Fruit fly (Drosophila melanogaster) whole organism, embryonic: ENCODE data around the gene CG9986.

Experiments
- Asciz ChIP-seq: fragments of 200-800 bp; sonication (Bioruptor generic); optimal IDR thresholded peaks from 2 replicates; lab custom pipeline; 2017; ENCODE audit warnings: missing biosample characterization, mild to moderate bottlenecking, missing genetic modification characterization, missing genetic modification reagents
- CG10147 ChIP-seq: fragments of 200-800 bp; sonication (Bioruptor generic); optimal IDR thresholded peaks from 2 replicates; lab custom pipeline; 2019; ENCODE audit warnings: missing biosample characterization, mild to moderate bottlenecking, missing genetic modification characterization, moderate library complexity
- CG10209 ChIP-seq: fragments of 200-800 bp; sonication (Bioruptor generic); optimal IDR thresholded peaks from 3 replicates; lab custom pipeline; 2017; ENCODE audit warnings: missing biosample characterization, mild to moderate bottlenecking, missing genetic modification characterization, missing genetic modification reagents
- CG11093 ChIP-seq: fragments of 200-800 bp; sonication (Bioruptor generic); IDR thresholded peaks from 3 replicates; pipeline ENCODE4 v1.3.6; 2022; ENCODE audit warnings: missing biosample characterization, missing genetic modification characterization
- CG12659 ChIP-seq: fragments of 200-800 bp; sonication (Bioruptor generic); optimal IDR thresholded peaks from 3 replicates; lab custom pipeline; 2017; ENCODE audit warnings: mild to moderate bottlenecking, missing biosample characterization, missing genetic modification reagents, missing genetic modification characterization
- CG13287 ChIP-seq: fragments of 200-800 bp; sonication (Bioruptor generic); IDR thresholded peaks from 2 replicates; pipeline ENCODE4 v1.3.6; 2022; ENCODE audit warnings: missing biosample characterization, missing genetic modification characterization; ENCODE audit not compliant: partially characterized antibody
- CG13775 ChIP-seq: fragments of 200-800 bp; sonication (Bioruptor generic); optimal IDR thresholded peaks from 3 replicates; lab custom pipeline; 2017; ENCODE audit warnings: missing biosample characterization, mild to moderate bottlenecking, missing genetic modification characterization
- CG13894 ChIP-seq: fragments of 200-800 bp; sonication (Bioruptor generic); optimal IDR thresholded peaks from 3 replicates; lab custom pipeline; 2018; ENCODE audit warnings: missing biosample characterization, mild to moderate bottlenecking, missing genetic modification characterization, moderate library complexity
- CG15073 ChIP-seq: fragments of 200-800 bp; sonication (Bioruptor generic); optimal IDR thresholded peaks from 2 replicates; lab custom pipeline; 2016; ENCODE audit warnings: missing biosample characterization, missing genetic modification characterization
- CG15269 ChIP-seq: fragments of 200-800 bp; sonication (Bioruptor generic); optimal IDR thresholded peaks from 2 replicates; lab custom pipeline; 2018; ENCODE audit warnings: missing biosample characterization, mild to moderate bottlenecking, missing genetic modification characterization, moderate library complexity
- CG15696 ChIP-seq: fragments of 200-800 bp; sonication (Bioruptor generic); optimal IDR thresholded peaks from 2 replicates; lab custom pipeline; 2019; ENCODE audit warnings: missing biosample characterization, mild to moderate bottlenecking, missing genetic modification characterization, moderate library complexity
- CG1603 ChIP-seq: fragments of 200-800 bp; sonication (Bioruptor generic); optimal IDR thresholded peaks from 2 replicates; lab custom pipeline; 2019; ENCODE audit warnings: missing biosample characterization, mild to moderate bottlenecking, missing genetic modification characterization, moderate library complexity
- CG17385 ChIP-seq: fragments of 200-800 bp; sonication (Bioruptor generic); optimal IDR thresholded peaks from 3 replicates; lab custom pipeline; 2018; ENCODE audit warnings: missing biosample characterization, mild to moderate bottlenecking, missing genetic modification characterization
- CG18619 ChIP-seq: fragments of 200-800 bp; sonication (Bioruptor generic); optimal IDR thresholded peaks from 3 replicates; lab custom pipeline; 2017; ENCODE audit warnings: missing biosample characterization, mild to moderate bottlenecking, missing genetic modification characterization
- CG3838 ChIP-seq: fragments of 200-800 bp; sonication (Bioruptor generic); optimal IDR thresholded peaks from 3 replicates; lab custom pipeline; 2016; ENCODE audit warnings: missing biosample characterization, missing genetic modification characterization
- CG43689 ChIP-seq: fragments of 200-800 bp; sonication (Bioruptor generic); IDR thresholded peaks from 2 replicates; pipeline ENCODE4 v1.3.6; 2022; ENCODE audit warnings: missing biosample characterization, missing genetic modification characterization
- CG4820 ChIP-seq: fragments of 200-800 bp; sonication (Bioruptor generic); optimal IDR thresholded peaks from 3 replicates; lab custom pipeline; 2016; ENCODE audit warnings: missing biosample characterization, missing genetic modification characterization
- CG8290 ChIP-seq, 3 experiments: fragments of 200-800 bp; sonication (Bioruptor generic); optimal IDR thresholded peaks; 2 replicates each; lab custom pipeline; 2016 to 2019; ENCODE audit warnings: missing biosample characterization in 3 of 3, missing genetic modification characterization in 3 of 3, mild to moderate bottlenecking in 2 of 3, moderate library complexity in 1 of 3
- CG8944 ChIP-seq: fragments of 200-800 bp; sonication (Bioruptor generic); optimal IDR thresholded peaks from 3 replicates; lab custom pipeline; 2016; ENCODE audit warnings: missing biosample characterization, missing genetic modification characterization
- Doc3 ChIP-seq: fragments of 200-800 bp; sonication (Bioruptor generic); IDR thresholded peaks from 3 replicates; pipeline ENCODE4 v1.3.6; 2022; ENCODE audit warnings: missing biosample characterization, missing genetic modification characterization; ENCODE audit not compliant: partially characterized antibody
- Dref ChIP-seq: fragments of 200-800 bp; sonication (Bioruptor generic); IDR thresholded peaks from 2 replicates; pipeline ENCODE4 v1.3.6; 2022; ENCODE audit warnings: missing biosample characterization, missing genetic modification characterization
- HLH54F ChIP-seq: fragments of 200-800 bp; sonication (Bioruptor generic); optimal IDR thresholded peaks from 3 replicates; lab custom pipeline; 2016; ENCODE audit warnings: missing biosample characterization, missing genetic modification characterization
- Nf-YA ChIP-seq: fragments of 200-800 bp; sonication (Bioruptor generic); IDR thresholded peaks from 2 replicates; pipeline ENCODE4 v1.3.6; 2022; ENCODE audit warnings: missing biosample characterization, missing genetic modification characterization
- Nf-YC ChIP-seq: fragments of 200-800 bp; optimal IDR thresholded peaks from 3 replicates; lab custom pipeline; 2019; ENCODE audit warnings: missing biosample characterization, mild to moderate bottlenecking, missing genetic modification characterization, moderate library complexity
- Sry-δ ChIP-seq: fragments of 200-800 bp; sonication (Bioruptor generic); optimal IDR thresholded peaks from 2 replicates; lab custom pipeline; 2016; ENCODE audit warnings: missing biosample characterization, missing genetic modification characterization
- ac ChIP-seq: fragments of 200-800 bp; sonication (Bioruptor generic); optimal IDR thresholded peaks from 3 replicates; lab custom pipeline; 2017; ENCODE audit warnings: missing biosample characterization, mild to moderate bottlenecking, missing genetic modification characterization
- bowl ChIP-seq: fragments of 200-800 bp; sonication (Bioruptor generic); IDR thresholded peaks from 2 replicates; pipeline ENCODE4 v1.3.6; 2022; ENCODE audit warnings: missing biosample characterization, missing genetic modification characterization
- btn ChIP-seq: fragments of 200-800 bp; sonication (Bioruptor generic); optimal IDR thresholded peaks from 2 replicates; lab custom pipeline; 2016; ENCODE audit warnings: missing biosample characterization, missing genetic modification characterization
- caup ChIP-seq: fragments of 200-800 bp; sonication (Bioruptor generic); optimal IDR thresholded peaks from 3 replicates; lab custom pipeline; 2017; ENCODE audit warnings: missing biosample characterization, mild to moderate bottlenecking, missing genetic modification characterization, moderate library complexity; ENCODE audit not compliant: severe bottlenecking
- croc ChIP-seq: fragments of 200-800 bp; sonication (Bioruptor generic); conservative IDR thresholded peaks from 3 replicates; pipeline ENCODE4 v1.3.6; 2022; ENCODE audit warnings: missing biosample characterization, missing genetic modification characterization
- da ChIP-seq: fragments of 200-800 bp; sonication (Bioruptor generic); optimal IDR thresholded peaks from 2 replicates; lab custom pipeline; 2016; ENCODE audit warnings: missing biosample characterization, missing genetic modification characterization
- ewg ChIP-seq: fragments of 200-800 bp; sonication (Bioruptor generic); optimal IDR thresholded peaks from 3 replicates; lab custom pipeline; 2017; ENCODE audit warnings: mild to moderate bottlenecking, missing biosample characterization, missing genetic modification reagents, missing genetic modification characterization
- eyg ChIP-seq: fragments of 200-800 bp; sonication (Bioruptor generic); optimal IDR thresholded peaks from 3 replicates; lab custom pipeline; 2016; ENCODE audit warnings: missing biosample characterization, missing genetic modification characterization
- fd102C ChIP-seq: fragments of 200-800 bp; sonication (Bioruptor generic); optimal IDR thresholded peaks from 2 replicates; lab custom pipeline; 2018; ENCODE audit warnings: missing biosample characterization, mild to moderate bottlenecking, missing genetic modification characterization, moderate library complexity
- gcm2 ChIP-seq: fragments of 200-800 bp; sonication (Bioruptor generic); optimal IDR thresholded peaks from 2 replicates; lab custom pipeline; 2016; ENCODE audit warnings: missing biosample characterization, missing genetic modification characterization
- kah ChIP-seq: fragments of 200-800 bp; sonication (Bioruptor generic); optimal IDR thresholded peaks from 2 replicates; lab custom pipeline; 2018; ENCODE audit warnings: missing biosample characterization, mild to moderate bottlenecking, missing genetic modification characterization
- kni ChIP-seq: fragments of 200-800 bp; sonication (Bioruptor generic); optimal IDR thresholded peaks from 3 replicates; lab custom pipeline; 2017; ENCODE audit warnings: mild to moderate bottlenecking, missing biosample characterization, missing genetic modification reagents, missing genetic modification characterization
- lab ChIP-seq: fragments of 200-800 bp; sonication (Bioruptor generic); optimal IDR thresholded peaks from 3 replicates; lab custom pipeline; 2017; ENCODE audit warnings: missing biosample characterization, missing genetic modification characterization, mild to moderate bottlenecking, moderate library complexity, missing genetic modification reagents
- nerfin-1 ChIP-seq: fragments of 200-800 bp; sonication (Bioruptor generic); optimal IDR thresholded peaks from 3 replicates; lab custom pipeline; 2019; ENCODE audit warnings: missing biosample characterization, mild to moderate bottlenecking, missing genetic modification characterization, moderate library complexity
- nmo ChIP-seq: fragments of 200-800 bp; sonication (Bioruptor generic); optimal IDR thresholded peaks from 2 replicates; lab custom pipeline; 2018; ENCODE audit warnings: missing biosample characterization, mild to moderate bottlenecking, missing genetic modification characterization, moderate library complexity
- rib ChIP-seq: fragments of 200-800 bp; sonication (Bioruptor generic); IDR thresholded peaks from 2 replicates; pipeline ENCODE4 v1.3.6; 2022; ENCODE audit warnings: missing biosample characterization, missing genetic modification characterization
- ro ChIP-seq: fragments of 200-800 bp; sonication (Bioruptor generic); IDR thresholded peaks from 2 replicates; pipeline ENCODE4 v1.3.6; 2022; ENCODE audit warnings: missing biosample characterization, missing genetic modification characterization
- salm ChIP-seq: fragments of 200-800 bp; sonication (Bioruptor generic); optimal IDR thresholded peaks from 2 replicates; lab custom pipeline; 2018; ENCODE audit warnings: missing biosample characterization, mild to moderate bottlenecking, missing genetic modification characterization
- ssp ChIP-seq: fragments of 200-800 bp; sonication (Bioruptor generic); IDR thresholded peaks from 2 replicates; pipeline ENCODE4 v1.3.6; 2022; ENCODE audit warnings: missing biosample characterization, missing genetic modification characterization
- tap ChIP-seq: fragments of 200-800 bp; optimal IDR thresholded peaks from 3 replicates; lab custom pipeline; 2019; ENCODE audit warnings: missing biosample characterization, mild to moderate bottlenecking, missing genetic modification characterization, moderate library complexity
- unpg ChIP-seq: fragments of 200-800 bp; sonication (Bioruptor generic); optimal IDR thresholded peaks from 3 replicates; lab custom pipeline; 2018; ENCODE audit warnings: missing biosample characterization, mild to moderate bottlenecking, missing genetic modification characterization, moderate library complexity
- usp ChIP-seq: fragments of >200 bp; optimal IDR thresholded peaks from 2 replicates; lab custom pipeline; 2017; ENCODE audit warnings: missing biosample characterization, missing genetic modification characterization
- vnd ChIP-seq: fragments of 200-800 bp; sonication (Bioruptor generic); IDR thresholded peaks from 3 replicates; pipeline ENCODE4 v1.3.6; 2022; ENCODE audit warnings: missing biosample characterization, missing genetic modification characterization; ENCODE audit not compliant: partially characterized antibody

Gene CG9986

DNA sequence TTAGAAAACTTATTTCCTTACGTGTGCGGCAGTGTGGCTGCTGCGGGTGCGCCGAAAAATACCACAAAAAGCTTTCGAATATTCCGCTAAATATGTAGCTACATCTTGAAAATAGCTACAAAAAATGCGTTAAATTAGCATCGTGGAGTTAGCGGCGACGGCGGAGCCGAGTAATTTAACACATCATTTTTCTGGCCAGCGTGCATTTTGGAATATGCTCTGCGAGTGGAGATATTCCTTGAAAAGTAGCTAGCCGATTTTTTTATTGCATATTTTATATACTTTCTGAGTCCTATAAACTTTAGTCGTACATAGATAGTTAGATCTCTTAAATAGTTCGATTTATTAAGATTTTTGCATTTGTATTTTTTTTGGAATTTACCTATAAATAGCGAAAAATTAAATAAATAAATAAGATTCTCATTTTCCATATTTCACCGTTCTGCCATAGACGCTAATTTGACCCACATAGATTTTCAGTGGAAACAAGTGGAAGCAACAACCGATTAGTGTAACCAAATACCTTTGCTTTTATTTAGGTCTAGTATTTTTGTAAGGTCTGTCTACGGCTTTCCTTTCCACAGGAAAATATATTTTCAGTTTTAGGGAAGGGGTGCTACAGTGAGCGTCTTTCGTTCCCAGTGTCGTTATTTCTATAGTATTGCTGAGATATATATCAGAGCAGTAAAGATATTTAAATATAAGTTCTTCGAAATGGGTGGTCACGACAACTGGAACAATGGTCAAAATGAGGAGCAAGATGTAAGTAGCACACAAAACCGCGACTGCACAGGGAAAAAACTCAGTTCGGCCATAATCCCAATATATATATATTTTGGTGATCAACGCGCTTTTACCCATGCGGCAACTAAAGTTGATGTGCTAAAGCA, 6.4 kb upstream of the CG9986 start, which contains the start of the genes Noa36 and Hrb98DE (continued):
- TF ChIP-seq bowl (GFP tag; lab: Robert Waterston, UW) (no peak), CG10147 (no peak), nmo (GFP tag; lab: Kevin White, UChicago) (peak; percentile 64), Asciz (GFP tag; lab: Kevin White, UChicago) (no peak), CG8944 (peak; percentile 14), ssp (GFP tag; lab: Robert Waterston, UW) (peak; percentile 84), lab (peak; percentile 42), Dref (peak; percentile 45), Nf-YC (no peak), kni (no peak), tap (tag; lab: Kevin White, UChicago) (no peak), btn (no peak), ro (GFP tag; lab: Robert Waterston, UW) (no peak), Nf-YA (GFP tag; lab: Robert Waterston, UW) (no peak), salm (tag; lab: Kevin White, UChicago) (no peak), Doc3 (no peak), CG8290 (GFP tag; optimal IDR thresholded peaks at IDR 0.05; lab: Kevin White, UChicago) (no peak), CG8290 (tag; optimal IDR thresholded peaks at IDR 0.05; lab: Kevin White, UChicago) (peak in 1 of 2 experiments; percentile 5), CG3838 (GFP tag; lab: Kevin White, UChicago) (no peak), rib (no peak), CG10209 (no peak), caup (GFP tag; lab: Kevin White, UChicago) (no peak), CG15269 (tag; lab: Kevin White, UChicago) (peak; percentile 40), CG15073 (GFP tag; lab: Kevin White, UChicago) (no peak), CG17385 (GFP tag; lab: Kevin White, UChicago) (no peak), CG13287 (GFP tag; lab: Robert Waterston, UW) (no peak), ac (GFP tag; lab: Kevin White, UChicago) (no peak), kah (GFP tag; lab: Kevin White, UChicago) (no peak), HLH54F (GFP tag; lab: Kevin White, UChicago) (peak; percentile 48), CG43689 (GFP tag; lab: Robert Waterston, UW) (no peak), gcm2 (GFP tag; lab: Kevin White, UChicago) (no peak), CG12659 (GFP tag; lab: Kevin White, UChicago) (no peak), vnd (GFP tag; lab: Robert Waterston, UW) (no peak), Sry-δ (GFP tag; lab: Kevin White, UChicago) (peak; percentile 16), da (GFP tag; lab: Kevin White, UChicago) (no peak), CG1603 (tag; lab: Kevin White, UChicago) (peak; percentile 29), fd102C (GFP tag; lab: Kevin White, UChicago) (no peak), CG13894 (no peak), ewg (peak; percentile 26), croc (GFP tag; lab: Robert Waterston, UW) (0 out of 3 replicates have a peak, but pooled peaks have one; percentile 18), CG11093 (GFP tag; lab: Robert Waterston, UW) (peak; percentile 50; the same call in 1 of the 3 replicates), unpg (GFP tag; lab: Kevin White, UChicago) (no peak), eyg (no peak), usp (GFP tag; lab: Kevin White, UChicago) (no peak), CG15696 (tag; lab: Kevin White, UChicago) (peak; percentile 33), CG4820 (peak; percentile 10), nerfin-1 (peak; percentile 75), CG18619 (GFP tag; lab: Kevin White, UChicago) (no peak), CG13775 (peak; percentile 27)
